Fruit fly (Drosophila melanogaster) whole organism, embryonic: ENCODE data around the gene frtz.
A peak's percentile ranks its signal among the peaks of the same experiment; 100 is the strongest.

Experiments used
- Abd-B ChIP-seq: fragments of 200-800 bp; sonication (Bioruptor generic); optimal IDR thresholded peaks from 2 replicates; lab custom pipeline; 2018; ENCODE audit warnings: missing biosample characterization, mild to moderate bottlenecking, missing genetic modification characterization, moderate library complexity
- CG13775 ChIP-seq: fragments of 200-800 bp; sonication (Bioruptor generic); optimal IDR thresholded peaks from 3 replicates; lab custom pipeline; 2017; ENCODE audit warnings: missing biosample characterization, mild to moderate bottlenecking, missing genetic modification characterization
- CG14014 ChIP-seq: fragments of 200-800 bp; sonication (Bioruptor generic); IDR thresholded peaks from 2 replicates; pipeline ENCODE4 v1.3.6; 2022; ENCODE audit warnings: missing biosample characterization, missing genetic modification characterization
- CG14050 ChIP-seq: fragments of 200-800 bp; sonication (Bioruptor generic); IDR thresholded peaks from 3 replicates; pipeline ENCODE4 v1.3.6; 2022; ENCODE audit warnings: missing biosample characterization, missing genetic modification characterization
- CG15696 ChIP-seq: fragments of 200-800 bp; sonication (Bioruptor generic); optimal IDR thresholded peaks from 2 replicates; lab custom pipeline; 2019; ENCODE audit warnings: missing biosample characterization, mild to moderate bottlenecking, missing genetic modification characterization, moderate library complexity
- CG1602 ChIP-seq: fragments of 200-800 bp; sonication (Bioruptor generic); optimal IDR thresholded peaks from 3 replicates; lab custom pipeline; 2016; ENCODE audit warnings: missing biosample characterization, missing genetic modification characterization
- CG16813 ChIP-seq: fragments of 200-800 bp; sonication (Bioruptor generic); IDR thresholded peaks from 3 replicates; pipeline ENCODE4 v1.3.6; 2022; ENCODE audit warnings: missing biosample characterization, missing genetic modification characterization; ENCODE audit not compliant: partially characterized antibody
- CG17359 ChIP-seq: fragments of 200-800 bp; sonication (Bioruptor generic); optimal IDR thresholded peaks from 3 replicates; lab custom pipeline; 2018; ENCODE audit warnings: missing biosample characterization, mild to moderate bottlenecking, missing genetic modification characterization, moderate library complexity
- CG17568 ChIP-seq: fragments of 200-800 bp; sonication (Bioruptor generic); optimal IDR thresholded peaks from 2 replicates; lab custom pipeline; 2018; ENCODE audit warnings: missing biosample characterization, mild to moderate bottlenecking, missing genetic modification characterization, moderate library complexity
- CG2116 ChIP-seq: fragments of 200-800 bp; sonication (Bioruptor generic); optimal IDR thresholded peaks from 3 replicates; lab custom pipeline; 2018; ENCODE audit warnings: missing biosample characterization, mild to moderate bottlenecking, missing genetic modification characterization
- CG2129 ChIP-seq: fragments of 200-800 bp; sonication (Bioruptor generic); IDR thresholded peaks from 2 replicates; pipeline ENCODE4 v1.3.6; 2022; ENCODE audit warnings: missing biosample characterization, missing genetic modification characterization; ENCODE audit not compliant: partially characterized antibody
- CG2199 ChIP-seq: fragments of 200-800 bp; sonication (Bioruptor generic); IDR thresholded peaks from 3 replicates; pipeline ENCODE4 v1.3.6; 2022; ENCODE audit warnings: missing biosample characterization, missing genetic modification characterization
- CG3163 ChIP-seq: fragments of 200-800 bp; sonication (Bioruptor generic); optimal IDR thresholded peaks from 3 replicates; lab custom pipeline; 2016; ENCODE audit warnings: missing biosample characterization, missing genetic modification characterization
- CG34224 ChIP-seq: fragments of 200-800 bp; sonication (Bioruptor generic); IDR thresholded peaks from 3 replicates; pipeline ENCODE4 v1.3.6; 2022; ENCODE audit warnings: missing biosample characterization, missing genetic modification characterization; ENCODE audit not compliant: partially characterized antibody
- CG4617 ChIP-seq: fragments of 200-800 bp; sonication (Bioruptor generic); optimal IDR thresholded peaks from 3 replicates; lab custom pipeline; 2016; ENCODE audit warnings: missing biosample characterization, missing genetic modification characterization, borderline replicate concordance
- CG7987 ChIP-seq: fragments of 200-800 bp; sonication (Bioruptor generic); optimal IDR thresholded peaks from 2 replicates; lab custom pipeline; 2018; ENCODE audit warnings: missing biosample characterization, mild to moderate bottlenecking, missing genetic modification characterization, moderate library complexity
- CG9876 ChIP-seq: fragments of 200-800 bp; sonication (Bioruptor generic); optimal IDR thresholded peaks from 2 replicates; lab custom pipeline; 2016; ENCODE audit warnings: missing biosample characterization, missing genetic modification characterization
- Camta ChIP-seq: fragments of 200-800 bp; sonication (Bioruptor generic); optimal IDR thresholded peaks from 2 replicates; lab custom pipeline; 2016; ENCODE audit warnings: missing biosample characterization, missing genetic modification characterization
- CkIIα-i1 ChIP-seq: fragments of 200-800 bp; sonication (Bioruptor generic); IDR thresholded peaks from 2 replicates; pipeline ENCODE4 v1.3.6; 2022; ENCODE audit warnings: missing biosample characterization, missing genetic modification characterization
- Dbx ChIP-seq: fragments of 200-800 bp; sonication (Bioruptor generic); IDR thresholded peaks from 3 replicates; pipeline ENCODE4 v1.3.6; 2022; ENCODE audit warnings: missing biosample characterization, missing genetic modification characterization
- Doc3 ChIP-seq: fragments of 200-800 bp; sonication (Bioruptor generic); IDR thresholded peaks from 3 replicates; pipeline ENCODE4 v1.3.6; 2022; ENCODE audit warnings: missing biosample characterization, missing genetic modification characterization; ENCODE audit not compliant: partially characterized antibody
- ERR ChIP-seq: fragments of 200-800 bp; sonication (Bioruptor generic); optimal IDR thresholded peaks from 2 replicates; lab custom pipeline; 2016; ENCODE audit warnings: missing biosample characterization, missing genetic modification characterization
- Elba2 ChIP-seq: fragments of 200-800 bp; sonication (Bioruptor generic); optimal IDR thresholded peaks from 3 replicates; lab custom pipeline; 2016; ENCODE audit warnings: missing biosample characterization, missing genetic modification characterization
- HLH4C ChIP-seq: fragments of 200-800 bp; sonication (Bioruptor generic); IDR thresholded peaks from 3 replicates; pipeline ENCODE4 v1.3.6; 2022; ENCODE audit warnings: missing biosample characterization, missing genetic modification characterization; ENCODE audit not compliant: partially characterized antibody
- HLH54F ChIP-seq: fragments of 200-800 bp; sonication (Bioruptor generic); optimal IDR thresholded peaks from 3 replicates; lab custom pipeline; 2016; ENCODE audit warnings: missing biosample characterization, missing genetic modification characterization
- Hand ChIP-seq: fragments of 200-800 bp; sonication (Bioruptor generic); optimal IDR thresholded peaks from 2 replicates; lab custom pipeline; 2017; ENCODE audit warnings: mild to moderate bottlenecking, missing biosample characterization, missing genetic modification reagents, missing genetic modification characterization
- Hey ChIP-seq: fragments of 200-800 bp; sonication (Bioruptor generic); optimal IDR thresholded peaks from 3 replicates; lab custom pipeline; 2018; ENCODE audit warnings: missing biosample characterization, mild to moderate bottlenecking, missing genetic modification characterization
- MTF-1 ChIP-seq: fragments of 200-800 bp; sonication (Bioruptor generic); optimal IDR thresholded peaks from 2 replicates; lab custom pipeline; 2018; ENCODE audit warnings: missing biosample characterization, mild to moderate bottlenecking, missing genetic modification characterization, borderline replicate concordance
- Mrtf ChIP-seq: fragments of 200-800 bp; sonication (Bioruptor generic); IDR thresholded peaks from 3 replicates; pipeline ENCODE4 v1.3.6; 2022; ENCODE audit warnings: missing biosample characterization, missing genetic modification characterization
- Nf-YA ChIP-seq: fragments of 200-800 bp; sonication (Bioruptor generic); IDR thresholded peaks from 2 replicates; pipeline ENCODE4 v1.3.6; 2022; ENCODE audit warnings: missing biosample characterization, missing genetic modification characterization
- NfI ChIP-seq: fragments of 200-800 bp; sonication (Bioruptor generic); optimal IDR thresholded peaks from 3 replicates; lab custom pipeline; 2018; ENCODE audit warnings: missing biosample characterization, mild to moderate bottlenecking, missing genetic modification characterization, moderate library complexity
- Oaz ChIP-seq: fragments of 200-800 bp; sonication (Bioruptor generic); IDR thresholded peaks from 2 replicates; pipeline ENCODE4 v1.3.6; 2022; ENCODE audit warnings: missing biosample characterization, missing genetic modification characterization
- Poxn ChIP-seq: fragments of 200-800 bp; sonication (Bioruptor generic); IDR thresholded peaks from 2 replicates; pipeline ENCODE4 v1.3.6; 2022; ENCODE audit warnings: missing biosample characterization, missing genetic modification characterization
- Rfx ChIP-seq: fragments of 200-800 bp; sonication (Bioruptor generic); IDR thresholded peaks from 2 replicates; pipeline ENCODE4 v1.3.6; 2022; ENCODE audit warnings: missing biosample characterization, missing genetic modification characterization
- Sry-β ChIP-seq: fragments of 200-800 bp; sonication (Bioruptor generic); optimal IDR thresholded peaks from 2 replicates; lab custom pipeline; 2018; ENCODE audit warnings: missing biosample characterization, mild to moderate bottlenecking, missing genetic modification characterization, moderate library complexity
- az2 ChIP-seq: fragments of 200-800 bp; sonication (Bioruptor generic); optimal IDR thresholded peaks from 3 replicates; lab custom pipeline; 2016; ENCODE audit warnings: missing biosample characterization, missing genetic modification characterization
- bcd ChIP-seq: fragments of 200-800 bp; sonication (Bioruptor generic); optimal IDR thresholded peaks from 2 replicates; lab custom pipeline; 2017; ENCODE audit warnings: missing biosample characterization, mild to moderate bottlenecking, missing genetic modification characterization
- br ChIP-seq: fragments of >200 bp; optimal IDR thresholded peaks from 2 replicates; lab custom pipeline; 2017
- ewg ChIP-seq: fragments of 200-800 bp; sonication (Bioruptor generic); optimal IDR thresholded peaks from 3 replicates; lab custom pipeline; 2017; ENCODE audit warnings: mild to moderate bottlenecking, missing biosample characterization, missing genetic modification reagents, missing genetic modification characterization
- gem ChIP-seq: fragments of 200-800 bp; sonication (Bioruptor generic); optimal IDR thresholded peaks from 2 replicates; lab custom pipeline; 2019; ENCODE audit warnings: missing biosample characterization, mild to moderate bottlenecking, missing genetic modification characterization, moderate library complexity
- klu ChIP-seq: fragments of 200-800 bp; sonication (Bioruptor generic); IDR thresholded peaks from 2 replicates; pipeline ENCODE4 v1.3.6; 2022; ENCODE audit warnings: missing biosample characterization, missing genetic modification characterization
- nerfin-2 ChIP-seq: fragments of 200-800 bp; sonication (Bioruptor generic); IDR thresholded peaks from 2 replicates; pipeline ENCODE4 v1.3.6; 2022; ENCODE audit warnings: missing biosample characterization, missing genetic modification characterization; ENCODE audit not compliant: partially characterized antibody
- onecut ChIP-seq: fragments of 200-800 bp; sonication (Bioruptor generic); IDR thresholded peaks from 2 replicates; pipeline ENCODE4 v1.3.6; 2022; ENCODE audit warnings: missing biosample characterization, missing genetic modification characterization
- pfk ChIP-seq: fragments of 200-800 bp; sonication (Bioruptor generic); optimal IDR thresholded peaks from 2 replicates; lab custom pipeline; 2018; ENCODE audit warnings: missing biosample characterization, mild to moderate bottlenecking, missing genetic modification characterization, moderate library complexity
- pum ChIP-seq: fragments of 200-800 bp; sonication (Bioruptor generic); optimal IDR thresholded peaks from 2 replicates; lab custom pipeline; 2016; ENCODE audit warnings: missing biosample characterization, missing genetic modification characterization
- seq ChIP-seq: fragments of 200-800 bp; sonication (Bioruptor generic); IDR thresholded peaks from 2 replicates; pipeline ENCODE4 v1.3.6; 2022; ENCODE audit warnings: missing biosample characterization, missing genetic modification characterization
- sima ChIP-seq: fragments of 200-800 bp; sonication (Bioruptor generic); optimal IDR thresholded peaks from 2 replicates; lab custom pipeline; 2016; ENCODE audit warnings: missing biosample characterization, missing genetic modification characterization
- slbo ChIP-seq: fragments of 200-800 bp; sonication (Bioruptor generic); IDR thresholded peaks from 2 replicates; pipeline ENCODE4 v1.3.6; 2022; ENCODE audit warnings: missing biosample characterization, missing genetic modification characterization
- slp2 ChIP-seq: fragments of 200-800 bp; sonication (Bioruptor generic); optimal IDR thresholded peaks from 2 replicates; lab custom pipeline; 2016; ENCODE audit warnings: missing biosample characterization, missing genetic modification characterization
- sqz ChIP-seq: fragments of 200-800 bp; sonication (Bioruptor generic); optimal IDR thresholded peaks from 3 replicates; lab custom pipeline; 2018; ENCODE audit warnings: missing biosample characterization, mild to moderate bottlenecking, missing genetic modification characterization
- trh ChIP-seq: fragments of 200-800 bp; sonication (Bioruptor generic); optimal IDR thresholded peaks from 2 replicates; lab custom pipeline; 2016; ENCODE audit warnings: missing biosample characterization, missing genetic modification characterization

Gene frtz

dm6 chr2L:1710224-1710623 is 5.4 kb downstream of the frtz start, which contains the start of the genes CG17660 and mRpL48 (continued):
- no peak for TF ChIP-seq CG14050 (GFP tag; lab: Robert Waterston, UW)
- no peak for TF ChIP-seq Poxn (GFP tag; lab: Robert Waterston, UW)
- no peak for TF ChIP-seq CG1602 (GFP tag; lab: Kevin White, UChicago)
- peak; percentile 7 for TF ChIP-seq ewg (GFP tag; lab: Kevin White, UChicago)
- peak; percentile 81 for TF ChIP-seq CG2116 (GFP tag; lab: Kevin White, UChicago)
- no peak for TF ChIP-seq CG9876 (GFP tag; lab: Kevin White, UChicago)
- no peak for TF ChIP-seq sima (GFP tag; lab: Kevin White, UChicago)
- TF ChIP-seq CG17568 (GFP tag; lab: Kevin White, UChicago), result no peak
- peak; percentile 39; the same call in 1 of the 2 replicates for TF ChIP-seq Rfx
- TF ChIP-seq pfk (GFP tag; lab: Kevin White, UChicago), result no peak
- peak; percentile 3 for TF ChIP-seq MTF-1 (GFP tag; lab: Kevin White, UChicago)
- no peak for TF ChIP-seq Hey (tag; lab: Kevin White, UChicago)
- TF ChIP-seq Abd-B, result no peak
- TF ChIP-seq CG15696, result no peak
- TF ChIP-seq pum (GFP tag; lab: Kevin White, UChicago), result no peak
- TF ChIP-seq Doc3 (GFP tag; lab: Robert Waterston, UW), result peak; percentile 24; the same call in 1 of the 3 replicates
- TF ChIP-seq onecut (GFP tag; lab: Robert Waterston, UW), result no peak
- peak; percentile 31 for TF ChIP-seq NfI
- TF ChIP-seq CG13775, result no peak
- TF ChIP-seq HLH4C (GFP tag; lab: Robert Waterston, UW), result peak; percentile 83
- no peak for TF ChIP-seq CG3163 (GFP tag; lab: Kevin White, UChicago)
- peak; percentile 72 for TF ChIP-seq nerfin-2 (GFP tag; lab: Robert Waterston, UW)
- TF ChIP-seq CG34224 (GFP tag; lab: Robert Waterston, UW), result peak; percentile 73
- TF ChIP-seq az2 (GFP tag; lab: Kevin White, UChicago), result no peak
- TF ChIP-seq Hand (GFP tag; lab: Kevin White, UChicago), result no peak
- no peak for TF ChIP-seq CG2129 (GFP tag; lab: Robert Waterston, UW)
- 0 out of 3 replicates have a peak, but pooled peaks have one; percentile 34 for TF ChIP-seq CG2199
- peak; percentile 33 for TF ChIP-seq ERR (GFP tag; lab: Kevin White, UChicago)
- no peak for TF ChIP-seq Sry-β (GFP tag; lab: Kevin White, UChicago)
- TF ChIP-seq br (lab: Kevin White, UChicago), result no peak
- TF ChIP-seq bcd (GFP tag; lab: Kevin White, UChicago), result peak; percentile 11
- TF ChIP-seq Camta (GFP tag; lab: Kevin White, UChicago), result no peak
- no peak for TF ChIP-seq klu (GFP tag; lab: Robert Waterston, UW)
- no peak for TF ChIP-seq trh
- TF ChIP-seq Mrtf (GFP tag; lab: Robert Waterston, UW), result peak; percentile 13; the same call in 1 of the 3 replicates
- no peak for TF ChIP-seq slp2 (GFP tag; lab: Kevin White, UChicago)
- peak; percentile 49 for TF ChIP-seq CG7987
- TF ChIP-seq Elba2 (GFP tag; lab: Kevin White, UChicago), result no peak
- TF ChIP-seq CG17359, result no peak
- no peak for TF ChIP-seq Nf-YA (GFP tag; lab: Robert Waterston, UW)
- TF ChIP-seq CG4617 (GFP tag; lab: Kevin White, UChicago), result peak; percentile 89
- peak; percentile 45; the same call in 1 of the 2 replicates for TF ChIP-seq CG14014 (GFP tag; lab: Robert Waterston, UW)
- no peak for TF ChIP-seq Dbx (GFP tag; lab: Robert Waterston, UW)
- no peak for TF ChIP-seq Oaz (GFP tag; lab: Robert Waterston, UW)
- no peak for TF ChIP-seq HLH54F (GFP tag; lab: Kevin White, UChicago)
- no peak for TF ChIP-seq CkIIα-i1
- no peak for TF ChIP-seq slbo (GFP tag; lab: Robert Waterston, UW)
- TF ChIP-seq gem (tag; lab: Kevin White, UChicago), result no peak
- TF ChIP-seq sqz (GFP tag; lab: Kevin White, UChicago), result no peak
- TF ChIP-seq CG16813, result peak; percentile 70
- no peak for TF ChIP-seq seq (GFP tag; lab: Robert Waterston, UW)
